Fruit fly (Drosophila melanogaster) whole organism: ENCODE results near the gene CG31687.

Source experiments
- CG8478 ChIP-seq: fragments of >200 bp; optimal IDR thresholded peaks from 2 replicates; lab custom pipeline; 2018; ENCODE audit warnings: inconsistent platforms
- psq ChIP-seq: fragments of >200 bp; optimal IDR thresholded peaks from 2 replicates; lab custom pipeline; 2017
- usp ChIP-seq: fragments of >200 bp; optimal IDR thresholded peaks from 2 replicates; lab custom pipeline; 2017; ENCODE audit warnings: missing biosample characterization, missing genetic modification characterization, mixed read lengths

DNA sequence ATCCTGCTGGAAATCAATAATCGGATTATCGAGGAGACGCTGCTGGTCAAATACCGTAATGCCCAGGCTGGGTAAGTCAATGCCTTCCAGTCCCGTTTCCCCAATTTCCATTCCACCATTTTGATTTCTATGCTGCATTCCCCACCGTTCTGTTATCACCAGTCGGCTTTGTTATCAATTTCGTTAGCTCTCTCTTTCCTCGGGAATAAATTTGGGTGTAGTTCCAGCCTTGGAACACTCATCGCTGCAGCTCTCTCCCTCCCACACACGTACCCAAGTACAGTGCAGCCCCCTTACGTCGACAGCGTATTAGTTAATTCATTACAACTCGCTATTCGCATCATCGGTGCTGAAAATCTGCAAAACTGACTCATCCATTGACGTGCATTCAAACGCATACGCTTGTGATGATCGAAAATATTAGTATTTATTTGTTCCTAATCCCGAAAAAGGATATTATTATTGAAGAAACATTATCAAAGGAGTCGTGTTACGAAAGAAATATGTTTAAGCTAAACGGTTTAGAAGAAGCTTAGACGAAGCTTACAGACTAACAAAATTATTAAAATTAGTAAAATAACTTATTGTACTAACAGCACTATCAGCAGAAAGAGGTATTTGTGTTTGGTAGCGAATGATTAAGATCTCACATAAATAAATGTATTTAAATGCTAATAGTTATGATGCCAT lies 32.3 kb upstream of the CG31687 start:
- TF ChIP-seq psq (lab: Kevin White, UChicago) (no peak), CG8478 (lab: Kevin White, UChicago) (no peak), usp (GFP tag; lab: Kevin White, UChicago) (no peak)
